Worm (Caenorhabditis elegans) whole organism, L1 larva: ENCODE measurements around the gene C49A9.5.

Experiments used
- C04F5.9 ChIP-seq: sonication (generic microtip); optimal IDR thresholded peaks from 2 replicates; lab custom pipeline; 2016; ENCODE audit warnings: missing genetic modification characterization, missing compliant biosample characterization
- dpl-1 ChIP-seq, 3 experiments: fragments of 150-350 bp in 2 of 3; sonication (generic microtip) in 1 of 3; optimal IDR thresholded peaks; 2 replicates each; lab custom pipeline; 2014 to 2017; ENCODE audit warnings: missing biosample characterization in 3 of 3, missing genetic modification characterization in 3 of 3, missing genetic modification reagents in 3 of 3
- fkh-4 ChIP-seq: sonication (generic microtip); optimal IDR thresholded peaks from 2 replicates; lab custom pipeline; 2016; ENCODE audit warnings: missing compliant biosample characterization, missing genetic modification characterization, borderline replicate concordance
- jun-1 ChIP-seq: fragments of 150-350 bp; optimal IDR thresholded peaks from 2 replicates; lab custom pipeline; 2014; ENCODE audit warnings: missing biosample characterization, missing genetic modification reagents, missing genetic modification characterization
- lin-13 ChIP-seq: fragments of 150-350 bp; optimal IDR thresholded peaks from 2 replicates; lab custom pipeline; 2014; ENCODE audit warnings: missing biosample characterization, missing genetic modification reagents, missing genetic modification characterization
- ztf-4 ChIP-seq: fragments of 150-350 bp; optimal IDR thresholded peaks from 2 replicates; lab custom pipeline; 2014; ENCODE audit warnings: missing biosample characterization, missing genetic modification characterization

DNA sequence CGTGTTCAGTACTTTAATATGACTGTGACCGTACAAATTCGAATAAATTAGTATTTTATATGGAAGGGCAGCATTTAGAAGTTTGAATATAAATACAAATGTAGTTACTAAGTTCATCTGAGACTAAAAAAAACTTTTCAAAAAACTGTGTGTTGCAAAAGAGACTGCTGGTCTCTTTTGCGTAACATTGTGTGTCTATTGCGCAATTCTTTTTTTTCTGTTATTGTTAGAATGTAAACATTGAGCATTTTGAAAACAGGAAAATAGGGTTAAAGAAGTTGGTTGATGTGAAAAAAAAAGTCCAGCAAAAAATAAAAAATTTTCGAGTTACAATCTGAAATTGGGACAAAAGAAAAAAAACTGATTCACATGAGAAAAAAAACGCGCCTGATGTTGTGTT lies 4.1 kb upstream of the C49A9.5 start:
- TF ChIP-seq C04F5.9 (tag; lab: Kevin White, UChicago) (no peak), ztf-4 (tag; lab: Kevin White, UChicago) (no peak), fkh-4 (tag; lab: Kevin White, UChicago) (no peak), lin-13 (GFP tag; lab: Kevin White, UChicago) (no peak), dpl-1 (GFP tag; optimal IDR thresholded peaks at IDR 0.05; lab: Kevin White, UChicago) (no peak), jun-1 (tag; lab: Kevin White, UChicago) (no peak)
